Fruit fly (Drosophila melanogaster) whole organism, pupa: ENCODE data around the gene Rlip.

Experiments used
- CG10348 ChIP-seq: fragments of 200-800 bp; sonication (Bioruptor generic); IDR thresholded peaks from 2 replicates; pipeline ENCODE4 v1.3.6; 2022; ENCODE audit warnings: missing biosample characterization, missing genetic modification characterization
- CG12605 ChIP-seq: fragments of 200-800 bp; sonication (Bioruptor generic); IDR thresholded peaks from 2 replicates; pipeline ENCODE4 v1.3.6; 2022; ENCODE audit warnings: missing biosample characterization, missing genetic modification characterization
- CG14655 ChIP-seq: fragments of 200-800 bp; sonication (Bioruptor generic); optimal IDR thresholded peaks from 3 replicates; lab custom pipeline; 2017; ENCODE audit warnings: mild to moderate bottlenecking, missing biosample characterization, missing genetic modification reagents, missing genetic modification characterization
- CG8159 ChIP-seq: fragments of 200-800 bp; sonication (Bioruptor generic); optimal IDR thresholded peaks from 3 replicates; lab custom pipeline; 2018; ENCODE audit warnings: missing biosample characterization, mild to moderate bottlenecking, missing genetic modification characterization, moderate library complexity
- CG8301 ChIP-seq: fragments of 200-800 bp; sonication (Bioruptor generic); optimal IDR thresholded peaks from 2 replicates; lab custom pipeline; 2018; ENCODE audit warnings: missing biosample characterization, mild to moderate bottlenecking, missing genetic modification characterization
- EcR ChIP-seq: fragments of 200-800 bp; sonication (Bioruptor generic); optimal IDR thresholded peaks from 3 replicates; lab custom pipeline; 2019; ENCODE audit warnings: missing biosample characterization, missing genetic modification characterization, mild to moderate bottlenecking, moderate library complexity, missing genetic modification reagents
- Pif1B ChIP-seq: fragments of 200-800 bp; sonication (Bioruptor generic); optimal IDR thresholded peaks from 3 replicates; lab custom pipeline; 2016; ENCODE audit warnings: missing biosample characterization, missing genetic modification characterization
- Snoo ChIP-seq: fragments of 200-800 bp; sonication (Bioruptor generic); optimal IDR thresholded peaks from 3 replicates; lab custom pipeline; 2017; ENCODE audit warnings: missing biosample characterization, mild to moderate bottlenecking, missing genetic modification characterization, inconsistent platforms
- fd96Ca ChIP-seq: fragments of 200-800 bp; sonication (Bioruptor generic); IDR thresholded peaks from 3 replicates; pipeline ENCODE4 v1.3.6; 2022; ENCODE audit warnings: missing biosample characterization, missing genetic modification characterization
- gl ChIP-seq: fragments of 200-800 bp; sonication (Bioruptor generic); optimal IDR thresholded peaks from 2 replicates; lab custom pipeline; 2018; ENCODE audit warnings: missing biosample characterization, mild to moderate bottlenecking, missing genetic modification characterization

- TF ChIP-seq CG8159 (tag; lab: Kevin White, UChicago) = no peak
- no peak for TF ChIP-seq EcR (GFP tag; lab: Kevin White, UChicago)
- no peak for TF ChIP-seq fd96Ca
- TF ChIP-seq CG8301 (tag; lab: Kevin White, UChicago) = no peak
- no peak for TF ChIP-seq Pif1B
- TF ChIP-seq CG10348 = no peak
- TF ChIP-seq CG14655 (GFP tag; lab: Kevin White, UChicago) = no peak
- no peak for TF ChIP-seq Snoo (tag; lab: Kevin White, UChicago)
- no peak for TF ChIP-seq gl (tag; lab: Kevin White, UChicago)
- TF ChIP-seq CG12605 (GFP tag; lab: Robert Waterston, UW) = no peak
Measured at dm6 chr3R:21045742-21046141, 28.3 kb downstream of the Rlip start, which contains the start of gene CG31189.
